Worm (Caenorhabditis elegans) whole organism, L4 larva: Measurements from ENCODE around the gene B0348.2.

Source experiments
- F26F4.8 ChIP-seq: fragments of 200-800 bp; sonication (Bioruptor generic); conservative IDR thresholded peaks from 2 replicates; pipeline ENCODE4 v1.3.6; 2022; ENCODE audit warnings: missing genetic modification characterization, missing compliant biosample characterization
- F37D6.2 ChIP-seq: sonication (generic microtip); optimal IDR thresholded peaks from 2 replicates; lab custom pipeline; 2016; ENCODE audit warnings: mild to moderate bottlenecking, missing genetic modification characterization, missing compliant biosample characterization
- F44E2.7 ChIP-seq: fragments of 200-800 bp; sonication (Bioruptor generic); IDR thresholded peaks from 2 replicates; pipeline ENCODE4 v2.1.2; 2022; ENCODE audit warnings: missing genetic modification characterization, missing compliant biosample characterization
- R02D3.7 ChIP-seq: fragments of 150-350 bp; sonication (generic microtip); optimal IDR thresholded peaks from 3 replicates; lab custom pipeline; 2014; ENCODE audit warnings: missing biosample characterization, missing genetic modification characterization
- T20F7.1 ChIP-seq: fragments of 200-800 bp; sonication (Bioruptor generic); optimal IDR thresholded peaks from 2 replicates; lab custom pipeline; 2018; ENCODE audit warnings: mild to moderate bottlenecking, missing genetic modification characterization, missing compliant biosample characterization
- T26A8.4 ChIP-seq: fragments of 200-800 bp; sonication (Bioruptor generic); IDR thresholded peaks from 2 replicates; pipeline ENCODE4 v1.3.6; 2022; ENCODE audit warnings: missing genetic modification characterization, missing compliant biosample characterization
- Y48G9A.11 ChIP-seq: fragments of 200-800 bp; sonication (Bioruptor generic); IDR thresholded peaks from 2 replicates; pipeline ENCODE4 v1.3.6; 2022; ENCODE audit warnings: missing genetic modification reagents, missing genetic modification characterization, missing compliant biosample characterization
- ZK546.5 ChIP-seq, 2 experiments: sonication (generic microtip); optimal IDR thresholded peaks; 2 replicates each; lab custom pipeline; 2017; ENCODE audit warnings: missing biosample characterization in 2 of 2, missing genetic modification characterization in 2 of 2
- aly-2 ChIP-seq: sonication (generic microtip); optimal IDR thresholded peaks from 2 replicates; lab custom pipeline; 2018; ENCODE audit warnings: missing biosample characterization, missing genetic modification characterization
- ceh-20 ChIP-seq: fragments of 200-800 bp; sonication (Bioruptor generic); IDR thresholded peaks from 2 replicates; pipeline ENCODE4 v1.3.6; 2022; ENCODE audit warnings: missing genetic modification reagents, missing genetic modification characterization, missing compliant biosample characterization
- ceh-32 ChIP-seq: sonication (generic microtip); optimal IDR thresholded peaks from 2 replicates; lab custom pipeline; 2016; ENCODE audit warnings: mild to moderate bottlenecking, missing genetic modification characterization, missing compliant biosample characterization; ENCODE audit not compliant: poor library complexity
- ceh-62 ChIP-seq: sonication (generic microtip); optimal IDR thresholded peaks from 2 replicates; lab custom pipeline; 2017; ENCODE audit warnings: missing biosample characterization, missing genetic modification characterization
- ces-1 ChIP-seq: fragments of 150-350 bp; sonication (generic microtip); optimal IDR thresholded peaks from 4 replicates; lab custom pipeline; 2014; ENCODE audit warnings: missing biosample characterization, missing genetic modification reagents, missing genetic modification characterization
- ctbp-1 ChIP-seq: fragments of 200-800 bp; sonication (Bioruptor generic); IDR thresholded peaks from 2 replicates; pipeline ENCODE4 v1.3.6; 2022; ENCODE audit warnings: missing genetic modification reagents, missing genetic modification characterization, missing compliant biosample characterization
- daf-16 ChIP-seq, 3 experiments: sonication (generic microtip); optimal IDR thresholded peaks; 2 replicates each; lab custom pipeline; 2016 to 2017; ENCODE audit warnings: missing genetic modification characterization in 3 of 3, missing genetic modification reagents in 3 of 3, mild to moderate bottlenecking in 2 of 3, missing compliant biosample characterization in 2 of 3, missing biosample characterization in 1 of 3, moderate library complexity in 1 of 3
- daf-19 ChIP-seq: fragments of 200-800 bp; sonication (Bioruptor generic); conservative IDR thresholded peaks from 2 replicates; pipeline ENCODE4 v1.3.6; 2022; ENCODE audit warnings: missing genetic modification characterization, missing compliant biosample characterization
- daf-8 ChIP-seq: fragments of 200-800 bp; sonication (Bioruptor generic); IDR thresholded peaks from 2 replicates; pipeline ENCODE4 v1.3.6; 2022; ENCODE audit warnings: missing genetic modification characterization, missing compliant biosample characterization
- dmd-6 ChIP-seq: fragments of 200-800 bp; sonication (Bioruptor generic); IDR thresholded peaks from 2 replicates; pipeline ENCODE4 v1.3.6; 2022; ENCODE audit warnings: missing genetic modification reagents, missing genetic modification characterization, missing compliant biosample characterization
- dmd-8 ChIP-seq: fragments of 200-800 bp; sonication (Bioruptor generic); IDR thresholded peaks from 2 replicates; pipeline ENCODE4 v1.3.6; 2022; ENCODE audit warnings: missing genetic modification characterization, missing compliant biosample characterization
- dpl-1 ChIP-seq: fragments of 150-350 bp; optimal IDR thresholded peaks from 2 replicates; lab custom pipeline; 2014; ENCODE audit warnings: missing biosample characterization, missing genetic modification reagents, missing genetic modification characterization
- duxl-1 ChIP-seq: sonication (generic microtip); optimal IDR thresholded peaks from 2 replicates; lab custom pipeline; 2016; ENCODE audit warnings: mild to moderate bottlenecking, missing genetic modification characterization, moderate library complexity, missing compliant biosample characterization; ENCODE audit not compliant: poor library complexity
- egl-27 ChIP-seq: sonication (generic microtip); optimal IDR thresholded peaks from 3 replicates; lab custom pipeline; 2017; ENCODE audit warnings: missing biosample characterization, missing genetic modification reagents, missing genetic modification characterization
- gei-8 ChIP-seq: fragments of 200-800 bp; sonication (Bioruptor generic); optimal IDR thresholded peaks from 2 replicates; lab custom pipeline; 2018; ENCODE audit warnings: mild to moderate bottlenecking, missing genetic modification characterization, missing compliant biosample characterization
- hif-1 ChIP-seq, 2 experiments: sonication (generic microtip); optimal IDR thresholded peaks; 2 replicates each; lab custom pipeline; 2016 to 2017; ENCODE audit warnings: missing compliant biosample characterization in 2 of 2, missing genetic modification characterization in 2 of 2, missing genetic modification reagents in 2 of 2, missing genotype in 2 of 2, mild to moderate bottlenecking in 1 of 2
- lin-1 ChIP-seq: fragments of 200-800 bp; sonication (Bioruptor generic); IDR thresholded peaks from 2 replicates; pipeline ENCODE4 v1.3.6; 2022; ENCODE audit warnings: missing genetic modification reagents, missing genetic modification characterization, missing compliant biosample characterization
- lin-29 ChIP-seq: fragments of 200-800 bp; sonication (Bioruptor generic); IDR thresholded peaks from 2 replicates; pipeline ENCODE4 v1.3.6; 2022; ENCODE audit warnings: missing genetic modification reagents, missing genetic modification characterization, missing compliant biosample characterization
- lin-38 ChIP-seq: fragments of 200-800 bp; sonication (Bioruptor generic); IDR thresholded peaks from 2 replicates; pipeline ENCODE4 v1.3.6; 2022; ENCODE audit warnings: missing genetic modification reagents, missing genetic modification characterization, missing compliant biosample characterization
- lin-39 ChIP-seq: fragments of 150-350 bp; optimal IDR thresholded peaks from 2 replicates; lab custom pipeline; 2014; ENCODE audit warnings: missing biosample characterization, missing genetic modification reagents, missing genetic modification characterization
- lir-3 ChIP-seq: sonication (generic microtip); optimal IDR thresholded peaks from 2 replicates; lab custom pipeline; 2016; ENCODE audit warnings: mild to moderate bottlenecking, missing genetic modification characterization, missing compliant biosample characterization
- madf-5 ChIP-seq, 2 experiments: fragments of 200-800 bp; sonication (Bioruptor generic); IDR thresholded peaks; 2 replicates each; pipeline ENCODE4 v1.3.6; 2022; ENCODE audit warnings: missing compliant biosample characterization in 2 of 2, missing genetic modification characterization in 2 of 2
- madf-9 ChIP-seq: fragments of 200-800 bp; sonication (Bioruptor generic); conservative IDR thresholded peaks from 2 replicates; pipeline ENCODE4 v1.3.6; 2022; ENCODE audit warnings: missing genetic modification reagents, missing genetic modification characterization, missing compliant biosample characterization
- mdl-1 ChIP-seq, 2 experiments: fragments of 150-350 bp in 1 of 2; sonication (generic microtip) in 1 of 2; optimal IDR thresholded peaks; 2 replicates each; lab custom pipeline; 2014 to 2017; ENCODE audit warnings: missing biosample characterization in 2 of 2, missing genetic modification characterization in 2 of 2
- mep-1 ChIP-seq: fragments of 150-350 bp; sonication (generic microtip); optimal IDR thresholded peaks from 3 replicates; lab custom pipeline; 2014; ENCODE audit warnings: missing biosample characterization, missing genetic modification characterization
- nhr-10 ChIP-seq: fragments of 150-350 bp; optimal IDR thresholded peaks from 2 replicates; lab custom pipeline; 2014; ENCODE audit warnings: missing biosample characterization, missing genetic modification characterization
- nhr-237 ChIP-seq: sonication (generic microtip); optimal IDR thresholded peaks from 2 replicates; lab custom pipeline; 2017; ENCODE audit warnings: missing biosample characterization, missing genetic modification characterization
- nhr-42 ChIP-seq: fragments of 200-800 bp; sonication (Bioruptor generic); IDR thresholded peaks from 2 replicates; pipeline ENCODE4 v1.3.6; 2022; ENCODE audit warnings: missing genetic modification characterization, missing compliant biosample characterization
- nhr-48 ChIP-seq: sonication (generic microtip); optimal IDR thresholded peaks from 2 replicates; lab custom pipeline; 2016; ENCODE audit warnings: mild to moderate bottlenecking, missing genetic modification characterization, missing compliant biosample characterization
- nhr-6 ChIP-seq: fragments of 150-350 bp; optimal IDR thresholded peaks from 2 replicates; lab custom pipeline; 2014; ENCODE audit warnings: missing biosample characterization, missing genetic modification characterization
- nhr-76 ChIP-seq: fragments of 150-350 bp; optimal IDR thresholded peaks from 2 replicates; lab custom pipeline; 2014; ENCODE audit warnings: missing biosample characterization, missing genetic modification characterization
- nhr-77 ChIP-seq: fragments of 150-350 bp; optimal IDR thresholded peaks from 2 replicates; lab custom pipeline; 2014; ENCODE audit warnings: missing biosample characterization, missing genetic modification characterization
- pha-4 ChIP-seq, 2 experiments: fragments of 150-350 bp in 1 of 2; fragments of 200-800 bp in 1 of 2; sonication (Bioruptor generic) in 1 of 2; IDR thresholded peaks in 1 of 2; optimal IDR thresholded peaks in 1 of 2; 2 replicates each; pipeline versions ENCODE4 v1.3.6 to Lab custom; 2014 to 2022; ENCODE audit warnings: missing genetic modification characterization in 2 of 2, missing genetic modification reagents in 2 of 2, missing biosample characterization in 1 of 2, missing compliant biosample characterization in 1 of 2
- pqm-1 ChIP-seq: sonication (generic microtip); optimal IDR thresholded peaks from 2 replicates; lab custom pipeline; 2017; ENCODE audit warnings: missing biosample characterization, missing genetic modification characterization
- sdz-12 ChIP-seq: fragments of 200-800 bp; sonication (Bioruptor generic); optimal IDR thresholded peaks from 2 replicates; lab custom pipeline; 2018; ENCODE audit warnings: mild to moderate bottlenecking, missing genetic modification characterization, missing compliant biosample characterization
- set-16 ChIP-seq: fragments of 200-800 bp; sonication (Bioruptor generic); IDR thresholded peaks from 2 replicates; pipeline ENCODE4 v1.3.6; 2022; ENCODE audit warnings: missing genetic modification reagents, missing genetic modification characterization, missing compliant biosample characterization
- skn-1 ChIP-seq: fragments of 150-350 bp; optimal IDR thresholded peaks from 2 replicates; lab custom pipeline; 2014; ENCODE audit warnings: missing biosample characterization, missing genetic modification characterization
- snpc-4 ChIP-seq: fragments of 150-350 bp; optimal IDR thresholded peaks from 2 replicates; lab custom pipeline; 2014; ENCODE audit warnings: missing biosample characterization, missing genetic modification characterization
- unc-39 ChIP-seq: sonication (generic microtip); optimal IDR thresholded peaks from 2 replicates; lab custom pipeline; 2017; ENCODE audit warnings: missing biosample characterization, missing genetic modification characterization
- vab-7 ChIP-seq: fragments of 200-800 bp; sonication (Bioruptor generic); IDR thresholded peaks from 2 replicates; pipeline ENCODE4 v1.3.6; 2022; ENCODE audit warnings: missing genetic modification reagents, missing genetic modification characterization, missing compliant biosample characterization
- zfp-2 ChIP-seq: sonication (generic microtip); optimal IDR thresholded peaks from 2 replicates; lab custom pipeline; 2016; ENCODE audit warnings: mild to moderate bottlenecking, missing genetic modification characterization, missing compliant biosample characterization
- zip-11 ChIP-seq: fragments of 200-800 bp; sonication (Bioruptor generic); IDR thresholded peaks from 2 replicates; pipeline ENCODE4 v1.3.6; 2022; ENCODE audit warnings: missing genetic modification characterization, missing compliant biosample characterization
- zip-2 ChIP-seq: fragments of 150-350 bp; optimal IDR thresholded peaks from 2 replicates; lab custom pipeline; 2014; ENCODE audit warnings: missing biosample characterization, missing genetic modification characterization

Gene B0348.2

ce11 chrV:53286-53685, 8.2 kb downstream of the B0348.2 start (continued):
- TF ChIP-seq gei-8 (peak; percentile 69), aly-2 (tag; lab: Kevin White, UChicago) (no peak), nhr-42 (no peak), R02D3.7 (tag; lab: Kevin White, UChicago) (no peak), dmd-6 (GFP tag; lab: Robert Waterston, UW) (no peak), daf-19 (GFP tag; lab: Robert Waterston, UW) (peak; percentile 86), set-16 (GFP tag; lab: Robert Waterston, UW) (no peak), mep-1 (tag; lab: Kevin White, UChicago) (no peak), pqm-1 (no peak), mdl-1 (tag; optimal IDR thresholded peaks at IDR 0.05; lab: Kevin White, UChicago) (peak in 1 of 2 experiments; percentile 60), dmd-8 (peak; percentile 89), ces-1 (GFP tag; lab: Kevin White, UChicago) (no peak), daf-16 (GFP tag; optimal IDR thresholded peaks at IDR 0.05; lab: Kevin White, UChicago) (peak; percentile 55 to 82), daf-16 (tag; optimal IDR thresholded peaks at IDR 0.05; lab: Kevin White, UChicago) (peak; percentile 51), ctbp-1 (GFP tag; lab: Robert Waterston, UW) (peak; percentile 71), Y48G9A.11 (peak; percentile 80; the same call in 1 of the 2 replicates), egl-27 (no peak), lin-39 (tag; lab: Kevin White, UChicago) (no peak), F37D6.2 (tag; lab: Kevin White, UChicago) (peak; percentile 48), lin-38 (GFP tag; lab: Robert Waterston, UW) (peak; percentile 75), hif-1 (tag; optimal IDR thresholded peaks at IDR 0.05; lab: Kevin White, UChicago) (no peak), F26F4.8 (GFP tag; lab: Robert Waterston, UW) (peak; percentile 91), ceh-20 (0 out of 2 replicates have a peak, but pooled peaks have one; percentile 24), nhr-48 (tag; lab: Kevin White, UChicago) (peak; percentile 5), ceh-62 (no peak), F44E2.7 (GFP tag; lab: Robert Waterston, UW) (peak; percentile 89; the same call in 1 of the 2 replicates), sdz-12 (GFP tag; lab: Kevin White, UChicago) (peak; percentile 62), lin-1 (GFP tag; lab: Robert Waterston, UW) (peak; percentile 77), daf-8 (GFP tag; lab: Robert Waterston, UW) (no peak), T20F7.1 (GFP tag; lab: Kevin White, UChicago) (peak; percentile 43), nhr-76 (tag; lab: Kevin White, UChicago) (no peak), nhr-237 (no peak), madf-5 (GFP tag; IDR thresholded peaks at IDR 0.05; lab: Robert Waterston, UW) (peak; percentile 79 to 89; a peak in 3 of 4 replicates), skn-1 (tag; lab: Kevin White, UChicago) (no peak), ceh-32 (tag; lab: Kevin White, UChicago) (peak; percentile 7), dpl-1 (GFP tag; lab: Kevin White, UChicago) (no peak), nhr-10 (no peak), zip-2 (no peak), snpc-4 (tag; lab: Kevin White, UChicago) (no peak), nhr-77 (tag; lab: Kevin White, UChicago) (no peak), ZK546.5 (tag; optimal IDR thresholded peaks at IDR 0.05; lab: Kevin White, UChicago) (no peak), lir-3 (tag; lab: Kevin White, UChicago) (peak; percentile 37), zip-11 (peak; percentile 87), pha-4 (GFP tag; IDR thresholded peaks at IDR 0.05; lab: Robert Waterston, UW) (peak; percentile 88; the same call in 1 of the 2 replicates), pha-4 (tag; optimal IDR thresholded peaks at IDR 0.05; lab: Kevin White, UChicago) (no peak), unc-39 (tag; lab: Kevin White, UChicago) (no peak), lin-29 (GFP tag; lab: Robert Waterston, UW) (peak; percentile 54; the same call in 1 of the 2 replicates), nhr-6 (peak; percentile 31), zfp-2 (tag; lab: Kevin White, UChicago) (no peak), T26A8.4 (GFP tag; lab: Robert Waterston, UW) (no peak; the same call in 1 of the 2 replicates), vab-7 (GFP tag; lab: Robert Waterston, UW) (no peak; the same call in 1 of the 2 replicates), duxl-1 (tag; lab: Kevin White, UChicago) (peak; percentile 77), madf-9 (GFP tag; lab: Robert Waterston, UW) (peak; percentile 76)
